Worm (Caenorhabditis elegans) whole organism, L4 larva: Measurements from ENCODE around the gene T26H8.4.

Experiments used
- F10B5.3 ChIP-seq: sonication (generic microtip); optimal IDR thresholded peaks from 2 replicates; lab custom pipeline; 2016; ENCODE audit warnings: mild to moderate bottlenecking, missing genetic modification characterization, missing compliant biosample characterization
- F26F4.8 ChIP-seq: fragments of 200-800 bp; sonication (Bioruptor generic); conservative IDR thresholded peaks from 2 replicates; pipeline ENCODE4 v1.3.6; 2022; ENCODE audit warnings: missing genetic modification characterization, missing compliant biosample characterization
- F44E2.7 ChIP-seq: fragments of 200-800 bp; sonication (Bioruptor generic); IDR thresholded peaks from 2 replicates; pipeline ENCODE4 v2.1.2; 2022; ENCODE audit warnings: missing genetic modification characterization, missing compliant biosample characterization
- T26A8.4 ChIP-seq: fragments of 200-800 bp; sonication (Bioruptor generic); IDR thresholded peaks from 2 replicates; pipeline ENCODE4 v1.3.6; 2022; ENCODE audit warnings: missing genetic modification characterization, missing compliant biosample characterization
- Y105C5A.15 ChIP-seq: fragments of 200-800 bp; sonication (Bioruptor generic); IDR thresholded peaks from 2 replicates; pipeline ENCODE4 v1.3.6; 2022; ENCODE audit warnings: missing genetic modification characterization, missing compliant biosample characterization
- Y5F2A.4 ChIP-seq: fragments of 200-800 bp; sonication (Bioruptor generic); optimal IDR thresholded peaks from 2 replicates; lab custom pipeline; 2018; ENCODE audit warnings: mild to moderate bottlenecking, missing genetic modification characterization, missing compliant biosample characterization
- aha-1 ChIP-seq: fragments of 150-350 bp; peaks from one replicate; lab custom pipeline; 2014; ENCODE audit warnings: missing biosample characterization, missing genetic modification characterization
- aly-2 ChIP-seq: sonication (generic microtip); optimal IDR thresholded peaks from 2 replicates; lab custom pipeline; 2018; ENCODE audit warnings: missing biosample characterization, missing genetic modification characterization
- ama-1 ChIP-seq: fragments of 150-350 bp; optimal IDR thresholded peaks from 2 replicates; lab custom pipeline; 2014; ENCODE audit warnings: inconsistent platforms, mixed read lengths
- arid-1 ChIP-seq: fragments of 200-800 bp; sonication (Bioruptor generic); conservative IDR thresholded peaks from 2 replicates; pipeline ENCODE4 v1.3.6; 2022; ENCODE audit warnings: missing genetic modification reagents, missing genetic modification characterization, missing compliant biosample characterization
- attf-4 ChIP-seq: sonication (generic microtip); optimal IDR thresholded peaks from 3 replicates; lab custom pipeline; 2017; ENCODE audit warnings: missing biosample characterization, missing genetic modification characterization
- ceh-32 ChIP-seq: sonication (generic microtip); optimal IDR thresholded peaks from 2 replicates; lab custom pipeline; 2016; ENCODE audit warnings: mild to moderate bottlenecking, missing genetic modification characterization, missing compliant biosample characterization; ENCODE audit not compliant: poor library complexity
- ceh-44 ChIP-seq: fragments of 200-800 bp; sonication (Bioruptor generic); IDR thresholded peaks from 2 replicates; pipeline ENCODE4 v1.3.6; 2022; ENCODE audit warnings: missing genetic modification reagents, missing genetic modification characterization, missing compliant biosample characterization
- ceh-62 ChIP-seq: sonication (generic microtip); optimal IDR thresholded peaks from 2 replicates; lab custom pipeline; 2017; ENCODE audit warnings: missing biosample characterization, missing genetic modification characterization
- ces-1 ChIP-seq: fragments of 150-350 bp; sonication (generic microtip); optimal IDR thresholded peaks from 4 replicates; lab custom pipeline; 2014; ENCODE audit warnings: missing biosample characterization, missing genetic modification reagents, missing genetic modification characterization
- ctbp-1 ChIP-seq: fragments of 200-800 bp; sonication (Bioruptor generic); IDR thresholded peaks from 2 replicates; pipeline ENCODE4 v1.3.6; 2022; ENCODE audit warnings: missing genetic modification reagents, missing genetic modification characterization, missing compliant biosample characterization
- daf-16 ChIP-seq, 3 experiments: sonication (generic microtip); optimal IDR thresholded peaks; 2 replicates each; lab custom pipeline; 2016 to 2017; ENCODE audit warnings: missing genetic modification characterization in 3 of 3, missing genetic modification reagents in 3 of 3, mild to moderate bottlenecking in 2 of 3, missing compliant biosample characterization in 2 of 3, missing biosample characterization in 1 of 3, moderate library complexity in 1 of 3
- dmd-9 ChIP-seq: fragments of 200-800 bp; sonication (Bioruptor generic); IDR thresholded peaks from 2 replicates; pipeline ENCODE4 v1.3.6; 2022; ENCODE audit warnings: missing genetic modification reagents, missing genetic modification characterization, missing compliant biosample characterization
- dve-1 ChIP-seq: sonication (generic microtip); optimal IDR thresholded peaks from 2 replicates; lab custom pipeline; 2017; ENCODE audit warnings: antibody characterized with exemption, mild to moderate bottlenecking, missing genetic modification characterization, missing compliant biosample characterization; ENCODE audit not compliant: insufficient read depth
- egl-43 ChIP-seq: fragments of 200-800 bp; sonication (Bioruptor generic); IDR thresholded peaks from 2 replicates; pipeline ENCODE4 v1.3.6; 2022; ENCODE audit warnings: missing genetic modification reagents, missing genetic modification characterization, missing compliant biosample characterization
- gei-8 ChIP-seq: fragments of 200-800 bp; sonication (Bioruptor generic); optimal IDR thresholded peaks from 2 replicates; lab custom pipeline; 2018; ENCODE audit warnings: mild to moderate bottlenecking, missing genetic modification characterization, missing compliant biosample characterization
- hif-1 ChIP-seq, 2 experiments: sonication (generic microtip); optimal IDR thresholded peaks; 2 replicates each; lab custom pipeline; 2016 to 2017; ENCODE audit warnings: missing compliant biosample characterization in 2 of 2, missing genetic modification characterization in 2 of 2, missing genetic modification reagents in 2 of 2, missing genotype in 2 of 2, mild to moderate bottlenecking in 1 of 2
- hlh-11 ChIP-seq: fragments of 200-800 bp; sonication (Bioruptor generic); optimal IDR thresholded peaks from 2 replicates; lab custom pipeline; 2018; ENCODE audit warnings: mild to moderate bottlenecking, missing genetic modification characterization, missing compliant biosample characterization
- hmg-1.1 ChIP-seq: fragments of 200-800 bp; sonication (Bioruptor generic); IDR thresholded peaks from 2 replicates; pipeline ENCODE4 v1.3.6; 2022; ENCODE audit warnings: missing genetic modification reagents, missing genetic modification characterization, missing compliant biosample characterization
- jun-1 ChIP-seq: fragments of 150-350 bp; optimal IDR thresholded peaks from 2 replicates; lab custom pipeline; 2014; ENCODE audit warnings: missing biosample characterization, missing genetic modification reagents, missing genetic modification characterization
- lin-1 ChIP-seq: fragments of 200-800 bp; sonication (Bioruptor generic); IDR thresholded peaks from 2 replicates; pipeline ENCODE4 v1.3.6; 2022; ENCODE audit warnings: missing genetic modification reagents, missing genetic modification characterization, missing compliant biosample characterization
- lin-13 ChIP-seq: fragments of 150-350 bp; optimal IDR thresholded peaks from 2 replicates; lab custom pipeline; 2014; ENCODE audit warnings: missing biosample characterization, missing genetic modification reagents, missing genetic modification characterization
- lin-38 ChIP-seq: fragments of 200-800 bp; sonication (Bioruptor generic); IDR thresholded peaks from 2 replicates; pipeline ENCODE4 v1.3.6; 2022; ENCODE audit warnings: missing genetic modification reagents, missing genetic modification characterization, missing compliant biosample characterization
- lin-39 ChIP-seq: fragments of 150-350 bp; optimal IDR thresholded peaks from 2 replicates; lab custom pipeline; 2014; ENCODE audit warnings: missing biosample characterization, missing genetic modification reagents, missing genetic modification characterization
- lir-3 ChIP-seq: sonication (generic microtip); optimal IDR thresholded peaks from 2 replicates; lab custom pipeline; 2016; ENCODE audit warnings: mild to moderate bottlenecking, missing genetic modification characterization, missing compliant biosample characterization
- madf-5 ChIP-seq, 2 experiments: fragments of 200-800 bp; sonication (Bioruptor generic); IDR thresholded peaks; 2 replicates each; pipeline ENCODE4 v1.3.6; 2022; ENCODE audit warnings: missing compliant biosample characterization in 2 of 2, missing genetic modification characterization in 2 of 2
- mdl-1 ChIP-seq, 2 experiments: fragments of 150-350 bp in 1 of 2; sonication (generic microtip) in 1 of 2; optimal IDR thresholded peaks; 2 replicates each; lab custom pipeline; 2014 to 2017; ENCODE audit warnings: missing biosample characterization in 2 of 2, missing genetic modification characterization in 2 of 2
- mes-2 ChIP-seq: sonication (generic microtip); optimal IDR thresholded peaks from 2 replicates; lab custom pipeline; 2016; ENCODE audit warnings: missing genotype, mild to moderate bottlenecking, missing genetic modification characterization, missing compliant biosample characterization; ENCODE audit not compliant: poor library complexity, severe bottlenecking
- mxl-2 ChIP-seq: fragments of 200-800 bp; sonication (Bioruptor generic); conservative IDR thresholded peaks from 2 replicates; pipeline ENCODE4 v1.3.6; 2022; ENCODE audit warnings: missing genetic modification reagents, missing genetic modification characterization, missing compliant biosample characterization
- nhr-11 ChIP-seq: fragments of 150-350 bp; optimal IDR thresholded peaks from 2 replicates; lab custom pipeline; 2014; ENCODE audit warnings: missing biosample characterization, missing genetic modification characterization
- nhr-111 ChIP-seq: fragments of 200-800 bp; sonication (Bioruptor generic); optimal IDR thresholded peaks from 2 replicates; lab custom pipeline; 2018; ENCODE audit warnings: mild to moderate bottlenecking, missing genetic modification characterization, missing compliant biosample characterization
- nhr-237 ChIP-seq: sonication (generic microtip); optimal IDR thresholded peaks from 2 replicates; lab custom pipeline; 2017; ENCODE audit warnings: missing biosample characterization, missing genetic modification characterization
- nhr-25 ChIP-seq: sonication (generic microtip); optimal IDR thresholded peaks from 2 replicates; lab custom pipeline; 2017; ENCODE audit warnings: missing genetic modification characterization, mild to moderate bottlenecking, missing compliant biosample characterization, antibody characterized with exemption, moderate library complexity, borderline replicate concordance; ENCODE audit not compliant: insufficient read depth
- nhr-28 ChIP-seq: fragments of 150-350 bp; optimal IDR thresholded peaks from 2 replicates; lab custom pipeline; 2014; ENCODE audit warnings: missing biosample characterization, missing genetic modification characterization
- nhr-41 ChIP-seq: fragments of 200-800 bp; sonication (Bioruptor generic); IDR thresholded peaks from 2 replicates; pipeline ENCODE4 v1.3.6; 2022; ENCODE audit warnings: missing genetic modification reagents, missing genetic modification characterization, missing compliant biosample characterization
- nhr-76 ChIP-seq: fragments of 150-350 bp; optimal IDR thresholded peaks from 2 replicates; lab custom pipeline; 2014; ENCODE audit warnings: missing biosample characterization, missing genetic modification characterization
- saeg-2 ChIP-seq: fragments of 200-800 bp; sonication (Bioruptor generic); IDR thresholded peaks from 2 replicates; pipeline ENCODE4 v1.3.6; 2022; ENCODE audit warnings: missing genetic modification reagents, missing genetic modification characterization, missing compliant biosample characterization
- sdz-12 ChIP-seq: fragments of 200-800 bp; sonication (Bioruptor generic); optimal IDR thresholded peaks from 2 replicates; lab custom pipeline; 2018; ENCODE audit warnings: mild to moderate bottlenecking, missing genetic modification characterization, missing compliant biosample characterization
- snpc-1.2 ChIP-seq: fragments of 200-800 bp; sonication (Bioruptor generic); IDR thresholded peaks from 2 replicates; pipeline ENCODE4 v1.3.6; 2022; ENCODE audit warnings: missing genetic modification reagents, missing genetic modification characterization, missing compliant biosample characterization
- snpc-4 ChIP-seq: fragments of 150-350 bp; optimal IDR thresholded peaks from 2 replicates; lab custom pipeline; 2014; ENCODE audit warnings: missing biosample characterization, missing genetic modification characterization
- tag-97 ChIP-seq: fragments of 200-800 bp; sonication (Bioruptor generic); IDR thresholded peaks from 2 replicates; pipeline ENCODE4 v1.3.6; 2022; ENCODE audit warnings: missing genetic modification characterization, missing compliant biosample characterization
- tra-1 ChIP-seq: fragments of 200-800 bp; sonication (Bioruptor generic); IDR thresholded peaks from 2 replicates; pipeline ENCODE4 v1.3.6; 2022; ENCODE audit warnings: missing genetic modification reagents, missing genetic modification characterization, missing compliant biosample characterization
- unc-130 ChIP-seq: sonication (generic microtip); optimal IDR thresholded peaks from 2 replicates; lab custom pipeline; 2016; ENCODE audit warnings: missing genetic modification reagents, missing genetic modification characterization, missing compliant biosample characterization
- unc-39 ChIP-seq: sonication (generic microtip); optimal IDR thresholded peaks from 2 replicates; lab custom pipeline; 2017; ENCODE audit warnings: missing biosample characterization, missing genetic modification characterization
- zag-1 ChIP-seq: fragments of 150-350 bp; optimal IDR thresholded peaks from 2 replicates; lab custom pipeline; 2014; ENCODE audit warnings: missing biosample characterization, missing genetic modification characterization
- zfp-2 ChIP-seq: sonication (generic microtip); optimal IDR thresholded peaks from 2 replicates; lab custom pipeline; 2016; ENCODE audit warnings: mild to moderate bottlenecking, missing genetic modification characterization, missing compliant biosample characterization
- zfp-3 ChIP-seq: fragments of 200-800 bp; sonication (Bioruptor generic); conservative IDR thresholded peaks from 2 replicates; pipeline ENCODE4 v1.3.6; 2022; ENCODE audit warnings: missing genetic modification reagents, missing genetic modification characterization, missing compliant biosample characterization

The T26H8.4 gene

DNA sequence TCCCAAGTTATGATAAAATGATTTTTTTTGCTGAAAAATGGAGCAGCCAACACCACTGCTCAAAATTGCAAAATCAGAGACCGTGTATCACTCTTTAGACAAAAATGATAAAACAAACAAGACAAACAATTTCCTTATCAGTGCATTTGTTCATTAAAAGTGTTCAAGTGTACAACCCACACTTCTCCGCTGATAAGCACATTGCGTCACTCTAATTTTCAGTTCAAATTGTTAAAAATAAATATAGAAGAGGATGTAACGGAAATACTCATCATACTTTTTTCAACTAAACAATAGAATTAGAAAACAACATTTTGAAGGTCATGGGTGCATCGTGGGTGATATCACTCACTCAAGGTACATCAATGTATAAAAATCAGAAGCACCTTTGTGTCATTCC, 12.0 kb upstream of the T26H8.4 start, which contains the start of gene nhr-291:
Gene nhr-291 (plus strand): TSS at position 324 of the 400 bp plus-strand sequence.
- TF ChIP-seq F26F4.8 (GFP tag; lab: Robert Waterston, UW) = no peak
- TF ChIP-seq F44E2.7 (GFP tag; lab: Robert Waterston, UW) = no peak
- TF ChIP-seq aly-2 = no peak
- no peak for TF ChIP-seq zfp-3 (GFP tag; lab: Robert Waterston, UW)
- no peak for TF ChIP-seq gei-8 (GFP tag; lab: Kevin White, UChicago)
- TF ChIP-seq nhr-41 (GFP tag; lab: Robert Waterston, UW) = no peak
- no peak for TF ChIP-seq lin-38 (GFP tag; lab: Robert Waterston, UW)
- no peak for TF ChIP-seq jun-1 (tag; lab: Kevin White, UChicago)
- peak in 1 of 2 experiments; percentile 2 for TF ChIP-seq daf-16 (GFP tag; optimal IDR thresholded peaks at IDR 0.05; lab: Kevin White, UChicago)
- peak; percentile 97 for TF ChIP-seq daf-16 (tag; optimal IDR thresholded peaks at IDR 0.05; lab: Kevin White, UChicago)
- no peak for TF ChIP-seq unc-130
- no peak for TF ChIP-seq hmg-1.1
- peak; percentile 56; the same call in 1 of the 2 replicates for TF ChIP-seq tra-1
- TF ChIP-seq zag-1 (tag; lab: Kevin White, UChicago) = no peak
- TF ChIP-seq ctbp-1 = no peak
- TF ChIP-seq snpc-1.2 (GFP tag; lab: Robert Waterston, UW) = no peak
- no peak for TF ChIP-seq nhr-11 (tag; lab: Kevin White, UChicago)
- no peak for TF ChIP-seq ceh-32
- no peak for TF ChIP-seq arid-1
- TF ChIP-seq T26A8.4 (GFP tag; lab: Robert Waterston, UW) = no peak
- TF ChIP-seq tag-97 (GFP tag; lab: Robert Waterston, UW) = no peak
- no peak for TF ChIP-seq lin-13 (GFP tag; lab: Kevin White, UChicago)
- TF ChIP-seq nhr-111 (GFP tag; lab: Kevin White, UChicago) = no peak
- no peak for TF ChIP-seq attf-4 (tag; lab: Kevin White, UChicago)
- TF ChIP-seq nhr-237 (tag; lab: Kevin White, UChicago) = no peak
- no peak for TF ChIP-seq madf-5 (GFP tag; IDR thresholded peaks at IDR 0.05; lab: Robert Waterston, UW)
- TF ChIP-seq dmd-9 (GFP tag; lab: Robert Waterston, UW) = no peak
- TF ChIP-seq mes-2 (tag; lab: Kevin White, UChicago) = no peak
- TF ChIP-seq mxl-2 (GFP tag; lab: Robert Waterston, UW) = no peak
- TF ChIP-seq dve-1 = peak; percentile 80
- peak; percentile 96 for TF ChIP-seq nhr-28 (tag; lab: Kevin White, UChicago)
- TF ChIP-seq Y5F2A.4 = no peak
- TF ChIP-seq lin-39 = no peak
- TF ChIP-seq aha-1 (tag; lab: Kevin White, UChicago) = no peak
- peak; percentile 85 for TF ChIP-seq lin-1 (GFP tag; lab: Robert Waterston, UW)
- TF ChIP-seq mdl-1 (tag; optimal IDR thresholded peaks at IDR 0.05; lab: Kevin White, UChicago) = peak in 1 of 2 experiments; percentile 30
- TF ChIP-seq hlh-11 (tag; lab: Kevin White, UChicago) = peak; percentile 77
- TF ChIP-seq saeg-2 (GFP tag; lab: Robert Waterston, UW) = no peak
- TF ChIP-seq ceh-44 (GFP tag; lab: Robert Waterston, UW) = no peak
- TF ChIP-seq lir-3 (tag; lab: Kevin White, UChicago) = no peak
- no peak for TF ChIP-seq unc-39 (tag; lab: Kevin White, UChicago)
- TF ChIP-seq egl-43 (GFP tag; lab: Robert Waterston, UW) = no peak
- no peak for TF ChIP-seq ces-1 (GFP tag; lab: Kevin White, UChicago)
- TF ChIP-seq ama-1 (lab: Kevin White, UChicago) = no peak
- no peak for TF ChIP-seq zfp-2 (tag; lab: Kevin White, UChicago)
- TF ChIP-seq ceh-62 (tag; lab: Kevin White, UChicago) = no peak
- no peak for TF ChIP-seq hif-1 (tag; optimal IDR thresholded peaks at IDR 0.05; lab: Kevin White, UChicago)
- no peak for TF ChIP-seq snpc-4
- TF ChIP-seq Y105C5A.15 (GFP tag; lab: Robert Waterston, UW) = no peak
- TF ChIP-seq nhr-76 = no peak
- no peak for TF ChIP-seq sdz-12 (GFP tag; lab: Kevin White, UChicago)
- no peak for TF ChIP-seq F10B5.3 (tag; lab: Kevin White, UChicago)
- no peak for TF ChIP-seq nhr-25 (tag; lab: Kevin White, UChicago)
